Worm (Caenorhabditis elegans) whole organism, early embryonic: ENCODE measurements around the gene F20G2.1.

Source experiments
- B0310.2 ChIP-seq: sonication (generic microtip); optimal IDR thresholded peaks from 2 replicates; lab custom pipeline; 2016; ENCODE audit warnings: mild to moderate bottlenecking, missing genetic modification characterization, missing compliant biosample characterization
- aly-1 ChIP-seq: sonication (generic microtip); optimal IDR thresholded peaks from 2 replicates; lab custom pipeline; 2016; ENCODE audit warnings: missing genetic modification characterization, missing compliant biosample characterization
- ama-1 ChIP-seq: fragments of 150-350 bp; optimal IDR thresholded peaks from 2 replicates; lab custom pipeline; 2014
- ceh-13 ChIP-seq: fragments of 200-800 bp; sonication (Bioruptor generic); optimal IDR thresholded peaks from 2 replicates; lab custom pipeline; 2018; ENCODE audit warnings: mild to moderate bottlenecking, missing genetic modification characterization, missing compliant biosample characterization
- ceh-36 ChIP-seq: sonication (generic microtip); optimal IDR thresholded peaks from 2 replicates; lab custom pipeline; 2016; ENCODE audit warnings: missing genetic modification characterization, inconsistent platforms, missing compliant biosample characterization
- ets-7 ChIP-seq: sonication (generic microtip); optimal IDR thresholded peaks from 2 replicates; lab custom pipeline; 2016; ENCODE audit warnings: missing genotype, missing genetic modification characterization, missing compliant biosample characterization
- flt-1 ChIP-seq: fragments of 200-800 bp; sonication (Bioruptor generic); IDR thresholded peaks from 2 replicates; pipeline ENCODE4 v1.3.6; 2022; ENCODE audit warnings: missing genetic modification characterization, missing compliant biosample characterization
- sea-1 ChIP-seq: fragments of 200-800 bp; sonication (Bioruptor generic); conservative IDR thresholded peaks from 2 replicates; pipeline ENCODE4 v1.3.6; 2022; ENCODE audit warnings: missing genetic modification characterization, missing compliant biosample characterization
- tbx-11 ChIP-seq: fragments of 200-800 bp; sonication (Bioruptor generic); IDR thresholded peaks from 2 replicates; pipeline ENCODE4 v1.3.6; 2022; ENCODE audit warnings: missing genetic modification characterization, missing compliant biosample characterization
- tbx-37 ChIP-seq: fragments of 200-800 bp; sonication (Bioruptor generic); conservative IDR thresholded peaks from 2 replicates; pipeline ENCODE4 v1.3.6; 2022; ENCODE audit warnings: missing genetic modification reagents, missing genetic modification characterization, missing compliant biosample characterization
- tra-4 ChIP-seq: sonication (generic microtip); optimal IDR thresholded peaks from 2 replicates; lab custom pipeline; 2017; ENCODE audit warnings: missing genetic modification characterization, missing compliant biosample characterization

DNA sequence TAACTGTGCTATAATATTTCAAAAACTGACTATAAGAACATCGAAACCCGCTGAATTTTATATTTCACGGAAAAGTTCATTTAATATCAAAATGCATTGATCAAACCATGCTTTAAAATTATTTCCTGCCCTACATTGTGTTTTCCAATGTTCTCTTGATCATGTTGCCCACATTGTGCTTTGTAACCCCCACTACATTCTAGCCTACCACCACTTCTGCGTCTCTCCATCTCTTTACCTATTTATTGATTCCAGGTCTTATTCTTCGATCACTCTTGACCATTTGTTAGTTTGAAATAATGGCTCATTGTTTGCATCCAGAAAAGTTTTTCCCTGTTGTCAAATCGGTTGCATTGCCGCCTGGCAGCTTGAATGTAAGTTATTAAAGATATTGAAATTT, 28.8 kb upstream of the F20G2.1 start, which contains the start of gene decr-1.1:
- TF ChIP-seq B0310.2 (tag; lab: Kevin White, UChicago) (no peak), tbx-11 (GFP tag; lab: Robert Waterston, UW) (no peak), ceh-36 (tag; lab: Kevin White, UChicago) (no peak), ceh-13 (GFP tag; lab: Kevin White, UChicago) (no peak), tbx-37 (GFP tag; lab: Robert Waterston, UW) (no peak), sea-1 (GFP tag; lab: Robert Waterston, UW) (no peak), ama-1 (no peak), aly-1 (no peak), ets-7 (tag; lab: Kevin White, UChicago) (no peak), tra-4 (tag; lab: Kevin White, UChicago) (no peak), flt-1 (GFP tag; lab: Robert Waterston, UW) (no peak)
